Fruit fly (Drosophila melanogaster) whole organism, embryonic: Measurements from ENCODE around the gene Bfc.
A peak's percentile ranks its signal among the peaks of the same experiment; 100 is the strongest.

Experiments
- ATbp ChIP-seq: fragments of 200-800 bp; sonication (Bioruptor generic); optimal IDR thresholded peaks from 2 replicates; lab custom pipeline; 2017; ENCODE audit warnings: missing biosample characterization, mild to moderate bottlenecking, missing genetic modification characterization, missing genetic modification reagents
- Atf-2 ChIP-seq: fragments of 200-800 bp; sonication (Bioruptor generic); optimal IDR thresholded peaks from 2 replicates; lab custom pipeline; 2016; ENCODE audit warnings: missing biosample characterization, missing genetic modification characterization
- C15 ChIP-seq: fragments of 200-800 bp; sonication (Bioruptor generic); IDR thresholded peaks from 3 replicates; pipeline ENCODE4 v1.3.6; 2022; ENCODE audit warnings: missing biosample characterization, missing genetic modification characterization
- CG11696 ChIP-seq: fragments of 200-800 bp; sonication (Bioruptor generic); IDR thresholded peaks from 2 replicates; pipeline ENCODE4 v1.3.6; 2022; ENCODE audit warnings: missing biosample characterization, missing genetic modification characterization
- CG12155 ChIP-seq: fragments of 200-800 bp; sonication (Bioruptor generic); optimal IDR thresholded peaks from 3 replicates; lab custom pipeline; 2016; ENCODE audit warnings: missing biosample characterization, missing genetic modification characterization
- CG12659 ChIP-seq: fragments of 200-800 bp; sonication (Bioruptor generic); optimal IDR thresholded peaks from 3 replicates; lab custom pipeline; 2017; ENCODE audit warnings: mild to moderate bottlenecking, missing biosample characterization, missing genetic modification reagents, missing genetic modification characterization
- CG14860 ChIP-seq: fragments of 200-800 bp; sonication (Bioruptor generic); IDR thresholded peaks from 3 replicates; pipeline ENCODE4 v1.3.6; 2022; ENCODE audit warnings: missing biosample characterization, missing genetic modification characterization; ENCODE audit not compliant: partially characterized antibody
- CG15479 ChIP-seq: fragments of 200-800 bp; sonication (Bioruptor generic); optimal IDR thresholded peaks from 3 replicates; lab custom pipeline; 2019; ENCODE audit warnings: missing biosample characterization, mild to moderate bottlenecking, missing genetic modification characterization, moderate library complexity
- CG16779 ChIP-seq: fragments of 200-800 bp; sonication (Bioruptor generic); IDR thresholded peaks from 2 replicates; pipeline ENCODE4 v1.3.6; 2022; ENCODE audit warnings: missing biosample characterization, missing genetic modification characterization
- CG17186 ChIP-seq: fragments of 200-800 bp; sonication (Bioruptor generic); optimal IDR thresholded peaks from 3 replicates; lab custom pipeline; 2017; ENCODE audit warnings: missing biosample characterization, missing genetic modification reagents, missing genetic modification characterization
- CG18011 ChIP-seq: fragments of 200-800 bp; sonication (Bioruptor generic); optimal IDR thresholded peaks from 2 replicates; lab custom pipeline; 2017; ENCODE audit warnings: missing biosample characterization, missing genetic modification characterization, mild to moderate bottlenecking, moderate library complexity, missing genotype
- CG1832 ChIP-seq: fragments of 200-800 bp; sonication (Bioruptor generic); optimal IDR thresholded peaks from 2 replicates; lab custom pipeline; 2017; ENCODE audit warnings: missing biosample characterization, mild to moderate bottlenecking, missing genetic modification characterization, inconsistent platforms
- CG2116 ChIP-seq: fragments of 200-800 bp; sonication (Bioruptor generic); optimal IDR thresholded peaks from 3 replicates; lab custom pipeline; 2018; ENCODE audit warnings: missing biosample characterization, mild to moderate bottlenecking, missing genetic modification characterization
- CG3407 ChIP-seq: fragments of 200-800 bp; sonication (Bioruptor generic); optimal IDR thresholded peaks from 2 replicates; lab custom pipeline; 2018; ENCODE audit warnings: missing biosample characterization, mild to moderate bottlenecking, missing genetic modification characterization
- CG34224 ChIP-seq: fragments of 200-800 bp; sonication (Bioruptor generic); IDR thresholded peaks from 3 replicates; pipeline ENCODE4 v1.3.6; 2022; ENCODE audit warnings: missing biosample characterization, missing genetic modification characterization; ENCODE audit not compliant: partially characterized antibody
- CG3726 ChIP-seq: fragments of 200-800 bp; sonication (Bioruptor generic); IDR thresholded peaks from 3 replicates; pipeline ENCODE4, ENCODE4 v1.3.6; 2022; ENCODE audit warnings: missing biosample characterization, missing genetic modification characterization
- CG42726 ChIP-seq: fragments of 200-800 bp; sonication (Bioruptor generic); IDR thresholded peaks from 2 replicates; pipeline ENCODE4 v1.3.6; 2022; ENCODE audit warnings: missing biosample characterization, missing genetic modification characterization; ENCODE audit not compliant: partially characterized antibody
- CG4282 ChIP-seq: fragments of 200-800 bp; sonication (Bioruptor generic); optimal IDR thresholded peaks from 2 replicates; lab custom pipeline; 2016; ENCODE audit warnings: missing biosample characterization, missing genetic modification characterization
- CG5180 ChIP-seq: fragments of 200-800 bp; sonication (Bioruptor generic); optimal IDR thresholded peaks from 3 replicates; lab custom pipeline; 2017; ENCODE audit warnings: missing biosample characterization, missing genetic modification characterization, mild to moderate bottlenecking, moderate library complexity, missing genetic modification reagents
- CG5953 ChIP-seq: fragments of 200-800 bp; sonication (Bioruptor generic); IDR thresholded peaks from 2 replicates; pipeline ENCODE4 v1.3.6; 2022; ENCODE audit warnings: missing biosample characterization, missing genetic modification characterization
- CG7786 ChIP-seq: fragments of 200-800 bp; sonication (Bioruptor generic); optimal IDR thresholded peaks from 2 replicates; lab custom pipeline; 2016; ENCODE audit warnings: missing biosample characterization, missing genetic modification characterization
- CG7928 ChIP-seq: fragments of 200-800 bp; sonication (Bioruptor generic); optimal IDR thresholded peaks from 2 replicates; lab custom pipeline; 2017; ENCODE audit warnings: missing biosample characterization, mild to moderate bottlenecking, missing genetic modification characterization
- CG8281 ChIP-seq: fragments of 200-800 bp; sonication (Bioruptor generic); optimal IDR thresholded peaks from 2 replicates; lab custom pipeline; 2018; ENCODE audit warnings: missing biosample characterization, mild to moderate bottlenecking, missing genetic modification characterization, moderate library complexity
- CG9437 ChIP-seq: fragments of 200-800 bp; sonication (Bioruptor generic); optimal IDR thresholded peaks from 2 replicates; lab custom pipeline; 2018; ENCODE audit warnings: missing biosample characterization, mild to moderate bottlenecking, missing genetic modification characterization
- CTCF ChIP-seq: fragments of 200-800 bp; sonication (Bioruptor generic); optimal IDR thresholded peaks from 2 replicates; lab custom pipeline; 2017; ENCODE audit warnings: missing biosample characterization, mild to moderate bottlenecking, missing genetic modification characterization, moderate library complexity
- D19B ChIP-seq: fragments of 200-800 bp; sonication (Bioruptor generic); optimal IDR thresholded peaks from 2 replicates; lab custom pipeline; 2017; ENCODE audit warnings: missing biosample characterization, mild to moderate bottlenecking, missing genetic modification characterization
- Doc3 ChIP-seq: fragments of 200-800 bp; sonication (Bioruptor generic); IDR thresholded peaks from 3 replicates; pipeline ENCODE4 v1.3.6; 2022; ENCODE audit warnings: missing biosample characterization, missing genetic modification characterization; ENCODE audit not compliant: partially characterized antibody
- Fer3 ChIP-seq: fragments of 200-800 bp; sonication (Bioruptor generic); optimal IDR thresholded peaks from 2 replicates; lab custom pipeline; 2018; ENCODE audit warnings: missing biosample characterization, mild to moderate bottlenecking, missing genetic modification characterization, moderate library complexity
- HLH54F ChIP-seq: fragments of 200-800 bp; sonication (Bioruptor generic); optimal IDR thresholded peaks from 3 replicates; lab custom pipeline; 2016; ENCODE audit warnings: missing biosample characterization, missing genetic modification characterization
- Optix ChIP-seq: fragments of 200-800 bp; sonication (Bioruptor generic); IDR thresholded peaks from 3 replicates; pipeline ENCODE4 v1.3.6; 2022; ENCODE audit warnings: missing biosample characterization, missing genetic modification characterization
- Poxn ChIP-seq: fragments of 200-800 bp; sonication (Bioruptor generic); IDR thresholded peaks from 2 replicates; pipeline ENCODE4 v1.3.6; 2022; ENCODE audit warnings: missing biosample characterization, missing genetic modification characterization
- Ravus ChIP-seq: fragments of 200-800 bp; sonication (Bioruptor generic); IDR thresholded peaks from 2 replicates; pipeline ENCODE4 v1.3.6; 2022; ENCODE audit warnings: missing biosample characterization, missing genetic modification characterization
- Sry-δ ChIP-seq: fragments of 200-800 bp; sonication (Bioruptor generic); optimal IDR thresholded peaks from 2 replicates; lab custom pipeline; 2016; ENCODE audit warnings: missing biosample characterization, missing genetic modification characterization
- Stat92E ChIP-seq, 3 experiments: fragments of >200 bp in 2 of 3; fragments of 200-800 bp in 1 of 3; sonication (Bioruptor generic) in 1 of 3; optimal IDR thresholded peaks; 2 replicates each; lab custom pipeline; 2017 to 2019; ENCODE audit warnings: missing biosample characterization in 3 of 3, missing genetic modification characterization in 3 of 3, mild to moderate bottlenecking in 1 of 3, moderate library complexity in 1 of 3
- Vsx1 ChIP-seq: fragments of 200-800 bp; sonication (Bioruptor generic); optimal IDR thresholded peaks from 2 replicates; lab custom pipeline; 2017; ENCODE audit warnings: missing biosample characterization, mild to moderate bottlenecking, missing genetic modification characterization, missing genetic modification reagents
- ac ChIP-seq: fragments of 200-800 bp; sonication (Bioruptor generic); optimal IDR thresholded peaks from 3 replicates; lab custom pipeline; 2017; ENCODE audit warnings: missing biosample characterization, mild to moderate bottlenecking, missing genetic modification characterization
- bab2 ChIP-seq: fragments of 200-800 bp; sonication (Bioruptor generic); optimal IDR thresholded peaks from 2 replicates; lab custom pipeline; 2016; ENCODE audit warnings: missing biosample characterization, missing genetic modification characterization
- chn ChIP-seq: fragments of 200-800 bp; sonication (Bioruptor generic); optimal IDR thresholded peaks from 2 replicates; lab custom pipeline; 2016; ENCODE audit warnings: missing biosample characterization, missing genetic modification characterization
- dimm ChIP-seq: fragments of 200-800 bp; sonication (Bioruptor generic); IDR thresholded peaks from 2 replicates; pipeline ENCODE4 v1.3.6; 2022; ENCODE audit warnings: missing biosample characterization, missing genetic modification characterization
- fru ChIP-seq: fragments of >200 bp; optimal IDR thresholded peaks from 2 replicates; lab custom pipeline; 2017
- her ChIP-seq: fragments of 200-800 bp; sonication (Bioruptor generic); optimal IDR thresholded peaks from 2 replicates; lab custom pipeline; 2016; ENCODE audit warnings: missing biosample characterization, missing genetic modification characterization
- inv ChIP-seq: fragments of 200-800 bp; sonication (Bioruptor generic); IDR thresholded peaks from 2 replicates; pipeline ENCODE4 v1.3.6; 2022; ENCODE audit warnings: missing biosample characterization, missing genetic modification characterization; ENCODE audit not compliant: partially characterized antibody
- ken ChIP-seq: fragments of 200-800 bp; sonication (Bioruptor generic); IDR thresholded peaks from 3 replicates; pipeline ENCODE4 v1.3.6; 2022; ENCODE audit warnings: missing biosample characterization, missing genetic modification characterization
- mld ChIP-seq: fragments of 200-800 bp; sonication (Bioruptor generic); IDR thresholded peaks from 3 replicates; pipeline ENCODE4 v1.3.6; 2022; ENCODE audit warnings: missing biosample characterization, missing genetic modification characterization; ENCODE audit not compliant: partially characterized antibody
- nau ChIP-seq: fragments of 200-800 bp; sonication (Bioruptor generic); optimal IDR thresholded peaks from 3 replicates; lab custom pipeline; 2017; ENCODE audit warnings: missing biosample characterization, mild to moderate bottlenecking, missing genetic modification characterization, missing genetic modification reagents
- org-1 ChIP-seq: fragments of 200-800 bp; sonication (Bioruptor generic); optimal IDR thresholded peaks from 2 replicates; lab custom pipeline; 2017; ENCODE audit warnings: missing biosample characterization, missing genetic modification characterization
- p53 ChIP-seq: fragments of 200-800 bp; sonication (Bioruptor generic); optimal IDR thresholded peaks from 2 replicates; lab custom pipeline; 2016; ENCODE audit warnings: missing biosample characterization, missing genetic modification characterization
- pzg ChIP-seq: fragments of 200-800 bp; sonication (Bioruptor generic); optimal IDR thresholded peaks from 3 replicates; lab custom pipeline; 2018; ENCODE audit warnings: missing biosample characterization, mild to moderate bottlenecking, missing genetic modification characterization, moderate library complexity
- tin ChIP-seq: fragments of 200-800 bp; sonication (Bioruptor generic); optimal IDR thresholded peaks from 3 replicates; lab custom pipeline; 2016; ENCODE audit warnings: missing biosample characterization, missing genetic modification characterization
- tio ChIP-seq: fragments of 200-800 bp; sonication (Bioruptor generic); optimal IDR thresholded peaks from 2 replicates; lab custom pipeline; 2017; ENCODE audit warnings: missing biosample characterization, missing genetic modification characterization, inconsistent platforms
- vvl ChIP-seq: fragments of 200-800 bp; sonication (Bioruptor generic); IDR thresholded peaks from 2 replicates; pipeline ENCODE4 v1.3.6; 2022; ENCODE audit warnings: missing biosample characterization, missing genetic modification characterization
- z ChIP-seq: fragments of 200-800 bp; sonication (Bioruptor generic); IDR thresholded peaks from 3 replicates; pipeline ENCODE4 v1.3.6; 2022; ENCODE audit warnings: missing biosample characterization, missing genetic modification characterization

Gene Bfc

dm6 chr3L:1216460-1216859 is 34.0 kb upstream of the Bfc start (continued):
- TF ChIP-seq CG3407 (GFP tag; lab: Kevin White, UChicago) (peak; percentile 17), Poxn (GFP tag; lab: Robert Waterston, UW) (no peak), tio (no peak), chn (GFP tag; lab: Kevin White, UChicago) (peak; percentile 15), CG1832 (GFP tag; lab: Kevin White, UChicago) (no peak), CG17186 (GFP tag; lab: Kevin White, UChicago) (peak; percentile 1), CG42726 (GFP tag; lab: Robert Waterston, UW) (no peak), pzg (GFP tag; lab: Kevin White, UChicago) (no peak), nau (GFP tag; lab: Kevin White, UChicago) (peak; percentile 14), z (GFP tag; lab: Robert Waterston, UW) (no peak), CG15479 (GFP tag; lab: Kevin White, UChicago) (no peak), inv (GFP tag; lab: Robert Waterston, UW) (no peak), CG5180 (GFP tag; lab: Kevin White, UChicago) (no peak), CG34224 (no peak), her (no peak), CG2116 (GFP tag; lab: Kevin White, UChicago) (no peak), vvl (peak; percentile 71), tin (peak; percentile 53), mld (GFP tag; lab: Robert Waterston, UW) (no peak), CG7786 (GFP tag; lab: Kevin White, UChicago) (no peak), CG14860 (GFP tag; lab: Robert Waterston, UW) (no peak), ac (GFP tag; lab: Kevin White, UChicago) (no peak), CG8281 (no peak), Optix (GFP tag; lab: Robert Waterston, UW) (no peak), CG18011 (GFP tag; lab: Kevin White, UChicago) (no peak), CG3726 (GFP tag; lab: Robert Waterston, UW) (no peak), fru (lab: Kevin White, UChicago) (no peak), CG16779 (GFP tag; lab: Robert Waterston, UW) (no peak), CG4282 (no peak), CG12155 (GFP tag; lab: Kevin White, UChicago) (no peak), Stat92E (GFP tag; optimal IDR thresholded peaks at IDR 0.05; lab: Kevin White, UChicago) (no peak), ATbp (GFP tag; lab: Kevin White, UChicago) (peak; percentile 50), Atf-2 (GFP tag; lab: Kevin White, UChicago) (no peak), bab2 (peak; percentile 1), CTCF (GFP tag; lab: Kevin White, UChicago) (no peak), D19B (no peak), ken (GFP tag; lab: Robert Waterston, UW) (no peak), Doc3 (no peak), CG9437 (GFP tag; lab: Kevin White, UChicago) (no peak), CG5953 (GFP tag; lab: Robert Waterston, UW) (no peak), Fer3 (peak; percentile 42), C15 (GFP tag; lab: Robert Waterston, UW) (no peak), CG12659 (peak; percentile 1), Vsx1 (GFP tag; lab: Kevin White, UChicago) (no peak), HLH54F (GFP tag; lab: Kevin White, UChicago) (no peak), Ravus (no peak), CG7928 (GFP tag; lab: Kevin White, UChicago) (no peak), dimm (GFP tag; lab: Robert Waterston, UW) (peak; percentile 33; the same call in 1 of the 2 replicates), org-1 (GFP tag; lab: Kevin White, UChicago) (no peak), p53 (GFP tag; lab: Kevin White, UChicago) (no peak), Sry-δ (peak; percentile 0), CG11696 (GFP tag; lab: Robert Waterston, UW) (no peak)
